Worm (Caenorhabditis elegans) whole organism, young adult: ENCODE data around the gene T23E7.6.

Experiments
- B0261.1 ChIP-seq: sonication (generic microtip); optimal IDR thresholded peaks from 2 replicates; lab custom pipeline; 2016; ENCODE audit warnings: mild to moderate bottlenecking, missing genetic modification characterization, moderate library complexity, missing compliant biosample characterization
- C06A6.2 ChIP-seq: fragments of 200-800 bp; sonication (Bioruptor generic); conservative IDR thresholded peaks from 2 replicates; pipeline ENCODE4 v1.3.6; 2022; ENCODE audit warnings: missing genetic modification characterization, missing compliant biosample characterization
- D2030.7 ChIP-seq: fragments of 200-800 bp; sonication (Bioruptor generic); IDR thresholded peaks from 2 replicates; pipeline ENCODE4 v1.3.6; 2022; ENCODE audit warnings: missing genetic modification reagents, missing genetic modification characterization, missing compliant biosample characterization
- F22D6.2 ChIP-seq: sonication (generic microtip); optimal IDR thresholded peaks from 2 replicates; lab custom pipeline; 2016; ENCODE audit warnings: mild to moderate bottlenecking, missing genetic modification characterization, missing compliant biosample characterization
- F55B11.4 ChIP-seq: sonication (generic microtip); optimal IDR thresholded peaks from 2 replicates; lab custom pipeline; 2016; ENCODE audit warnings: missing compliant biosample characterization, missing genetic modification characterization, borderline replicate concordance; ENCODE audit not compliant: insufficient read depth
- K11D2.4 ChIP-seq: fragments of 200-800 bp; sonication (Bioruptor generic); IDR thresholded peaks from 2 replicates; pipeline ENCODE4 v1.3.6; 2022; ENCODE audit warnings: missing genetic modification reagents, missing genetic modification characterization, missing compliant biosample characterization
- K12H6.12 ChIP-seq: fragments of 200-800 bp; sonication (Bioruptor generic); optimal IDR thresholded peaks from 2 replicates; lab custom pipeline; 2018; ENCODE audit warnings: mild to moderate bottlenecking, missing genetic modification characterization, missing compliant biosample characterization
- T26A5.8 ChIP-seq: sonication (generic microtip); optimal IDR thresholded peaks from 2 replicates; lab custom pipeline; 2016; ENCODE audit warnings: missing genetic modification characterization, missing compliant biosample characterization
- Y53F4B.3 ChIP-seq: fragments of 200-800 bp; sonication (Bioruptor generic); IDR thresholded peaks from 2 replicates; pipeline ENCODE4 v1.3.6; 2022; ENCODE audit warnings: missing genetic modification reagents, missing genetic modification characterization, missing compliant biosample characterization
- Y53G8AR.9 ChIP-seq: fragments of 200-800 bp; sonication (Bioruptor generic); conservative IDR thresholded peaks from 2 replicates; pipeline ENCODE4 v1.3.6; 2022; ENCODE audit warnings: missing genetic modification reagents, missing genetic modification characterization, missing compliant biosample characterization
- Y56A3A.18 ChIP-seq: fragments of 200-800 bp; sonication (Bioruptor generic); IDR thresholded peaks from 2 replicates; pipeline ENCODE4 v1.3.6; 2022; ENCODE audit warnings: missing genetic modification reagents, missing genetic modification characterization, missing compliant biosample characterization
- akir-1 ChIP-seq: fragments of 200-800 bp; sonication (Bioruptor generic); optimal IDR thresholded peaks from 2 replicates; lab custom pipeline; 2018; ENCODE audit warnings: mild to moderate bottlenecking, missing genetic modification characterization, moderate library complexity, missing compliant biosample characterization
- aptf-2 ChIP-seq: fragments of 200-800 bp; sonication (Bioruptor generic); conservative IDR thresholded peaks from 2 replicates; pipeline ENCODE4 v1.3.6; 2022; ENCODE audit warnings: missing genetic modification reagents, missing genetic modification characterization, missing compliant biosample characterization
- aptf-3 ChIP-seq: fragments of 200-800 bp; sonication (Bioruptor generic); IDR thresholded peaks from 2 replicates; pipeline ENCODE4 v1.3.6; 2022; ENCODE audit warnings: missing genetic modification characterization, missing compliant biosample characterization
- attf-5 ChIP-seq: fragments of 200-800 bp; sonication (Bioruptor generic); optimal IDR thresholded peaks from 2 replicates; lab custom pipeline; 2018; ENCODE audit warnings: mild to moderate bottlenecking, missing genetic modification characterization, missing compliant biosample characterization
- cebp-1 ChIP-seq, 2 experiments: fragments of 200-800 bp in 1 of 2; sonication (Bioruptor generic) in 1 of 2; sonication (generic microtip) in 1 of 2; IDR thresholded peaks in 1 of 2; optimal IDR thresholded peaks in 1 of 2; 2 replicates each; pipeline versions ENCODE4 v1.3.6 to Lab custom; 2017 to 2022; ENCODE audit warnings: missing compliant biosample characterization in 2 of 2, missing genetic modification characterization in 2 of 2, mild to moderate bottlenecking in 1 of 2, missing genetic modification reagents in 1 of 2, moderate library complexity in 1 of 2
- ceh-27 ChIP-seq: fragments of 200-800 bp; sonication (Bioruptor generic); optimal IDR thresholded peaks from 2 replicates; lab custom pipeline; 2018; ENCODE audit warnings: mild to moderate bottlenecking, missing genetic modification characterization, moderate library complexity, missing compliant biosample characterization
- chd-7 ChIP-seq: sonication (generic microtip); optimal IDR thresholded peaks from 2 replicates; lab custom pipeline; 2016; ENCODE audit warnings: mild to moderate bottlenecking, missing genetic modification characterization, moderate library complexity, missing compliant biosample characterization
- dpff-1 ChIP-seq: sonication (generic microtip); optimal IDR thresholded peaks from 2 replicates; lab custom pipeline; 2017; ENCODE audit warnings: mild to moderate bottlenecking, missing genetic modification characterization, missing compliant biosample characterization
- efl-1 ChIP-seq: fragments of 150-350 bp; optimal IDR thresholded peaks from 2 replicates; lab custom pipeline; 2014; ENCODE audit warnings: missing biosample characterization, missing genetic modification reagents, missing genetic modification characterization
- egl-18 ChIP-seq: fragments of 200-800 bp; sonication (Bioruptor generic); IDR thresholded peaks from 2 replicates; pipeline ENCODE4 v1.3.6; 2022; ENCODE audit warnings: missing genetic modification reagents, missing genetic modification characterization, missing compliant biosample characterization
- hlh-26 ChIP-seq: fragments of 200-800 bp; sonication (Bioruptor generic); conservative IDR thresholded peaks from 2 replicates; pipeline ENCODE4 v1.3.6; 2022; ENCODE audit warnings: missing genetic modification reagents, missing genetic modification characterization, missing compliant biosample characterization
- hmg-1.2 ChIP-seq: fragments of 200-800 bp; sonication (Bioruptor generic); IDR thresholded peaks from 2 replicates; pipeline ENCODE4 v1.3.6; 2022; ENCODE audit warnings: missing genetic modification reagents, missing genetic modification characterization, missing compliant biosample characterization
- hmg-20 ChIP-seq: fragments of 200-800 bp; sonication (Bioruptor generic); IDR thresholded peaks from 2 replicates; pipeline ENCODE4 v1.3.6; 2022; ENCODE audit warnings: missing genetic modification reagents, missing genetic modification characterization, missing compliant biosample characterization
- let-526 ChIP-seq: fragments of 200-800 bp; sonication (Bioruptor generic); IDR thresholded peaks from 2 replicates; pipeline ENCODE4 v1.3.6; 2022; ENCODE audit warnings: missing genetic modification reagents, missing genetic modification characterization, missing compliant biosample characterization
- lir-1 ChIP-seq: fragments of 200-800 bp; sonication (Bioruptor generic); conservative IDR thresholded peaks from 2 replicates; pipeline ENCODE4 v1.3.6; 2022; ENCODE audit warnings: missing genetic modification reagents, missing genetic modification characterization, missing compliant biosample characterization
- madf-6 ChIP-seq: fragments of 200-800 bp; sonication (Bioruptor generic); IDR thresholded peaks from 2 replicates; pipeline ENCODE4 v1.3.6; 2022; ENCODE audit warnings: missing genetic modification reagents, missing genetic modification characterization, missing compliant biosample characterization
- madf-8 ChIP-seq: fragments of 200-800 bp; sonication (Bioruptor generic); conservative IDR thresholded peaks from 2 replicates; pipeline ENCODE4 v1.3.6; 2022; ENCODE audit warnings: missing genetic modification reagents, missing genetic modification characterization, missing compliant biosample characterization
- mcd-1 ChIP-seq: fragments of 200-800 bp; sonication (Bioruptor generic); IDR thresholded peaks from 2 replicates; pipeline ENCODE4 v1.3.6; 2022; ENCODE audit warnings: missing genetic modification reagents, missing genetic modification characterization, missing compliant biosample characterization
- mxl-1 ChIP-seq: sonication (generic microtip); optimal IDR thresholded peaks from 2 replicates; lab custom pipeline; 2016; ENCODE audit warnings: missing genetic modification characterization, missing compliant biosample characterization
- nfyb-1 ChIP-seq: fragments of 200-800 bp; sonication (Bioruptor generic); IDR thresholded peaks from 2 replicates; pipeline ENCODE4 v1.3.6; 2022; ENCODE audit warnings: missing genetic modification reagents, missing genetic modification characterization, missing compliant biosample characterization
- nhr-120 ChIP-seq: fragments of 200-800 bp; sonication (Bioruptor generic); IDR thresholded peaks from 2 replicates; pipeline ENCODE4 v1.3.6; 2022; ENCODE audit warnings: missing genetic modification characterization, missing compliant biosample characterization
- rec-8 ChIP-seq, 2 experiments: sonication (generic microtip); optimal IDR thresholded peaks; 2 replicates each; lab custom pipeline; 2016; ENCODE audit warnings: mild to moderate bottlenecking in 2 of 2, missing genetic modification characterization in 2 of 2, missing genetic modification reagents in 2 of 2, missing genotype in 2 of 2, missing biosample characterization in 1 of 2, missing compliant biosample characterization in 1 of 2, moderate library complexity in 1 of 2
- rpc-1 ChIP-seq, 2 experiments: fragments of 150-350 bp in 1 of 2; sonication (generic microtip) in 1 of 2; optimal IDR thresholded peaks; 2 replicates each; lab custom pipeline; 2014 to 2018; ENCODE audit warnings: missing biosample characterization in 1 of 2, missing genetic modification characterization in 1 of 2, missing genetic modification reagents in 1 of 2, missing genotype in 1 of 2
- sdz-38 ChIP-seq: sonication (generic microtip); optimal IDR thresholded peaks from 2 replicates; lab custom pipeline; 2016; ENCODE audit warnings: missing genotype, missing genetic modification characterization, missing compliant biosample characterization
- snpc-1.3 ChIP-seq: sonication (generic microtip); optimal IDR thresholded peaks from 2 replicates; lab custom pipeline; 2017; ENCODE audit warnings: missing genetic modification characterization, mild to moderate bottlenecking, missing compliant biosample characterization, antibody characterized with exemption, moderate library complexity, missing genotype, missing genetic modification reagents; ENCODE audit not compliant: insufficient read depth
- snpc-3.4 ChIP-seq: sonication (generic microtip); optimal IDR thresholded peaks from 2 replicates; lab custom pipeline; 2017; ENCODE audit warnings: missing genetic modification characterization, mild to moderate bottlenecking, missing compliant biosample characterization, antibody characterized with exemption, moderate library complexity, missing genotype, missing genetic modification reagents
- somi-1 ChIP-seq: fragments of 200-800 bp; sonication (Bioruptor generic); optimal IDR thresholded peaks from 2 replicates; lab custom pipeline; 2018; ENCODE audit warnings: mild to moderate bottlenecking, missing genetic modification characterization, missing compliant biosample characterization
- unc-130 ChIP-seq: sonication (generic microtip); optimal IDR thresholded peaks from 2 replicates; lab custom pipeline; 2016; ENCODE audit warnings: missing genetic modification reagents, missing genetic modification characterization, missing compliant biosample characterization
- zfh-2 ChIP-seq: fragments of 200-800 bp; sonication (Bioruptor generic); conservative IDR thresholded peaks from 2 replicates; pipeline ENCODE4 v1.3.6; 2022; ENCODE audit warnings: missing genetic modification reagents, missing genetic modification characterization, missing compliant biosample characterization
- zim-3 ChIP-seq: sonication (generic microtip); optimal IDR thresholded peaks from 2 replicates; lab custom pipeline; 2017; ENCODE audit warnings: mild to moderate bottlenecking, missing genetic modification characterization, moderate library complexity, missing compliant biosample characterization
- ztf-25 ChIP-seq: fragments of 200-800 bp; sonication (Bioruptor generic); IDR thresholded peaks from 2 replicates; pipeline ENCODE4 v1.3.6; 2022; ENCODE audit warnings: missing genetic modification reagents, missing genetic modification characterization, missing compliant biosample characterization
- ztf-26 ChIP-seq: sonication (generic microtip); optimal IDR thresholded peaks from 2 replicates; lab custom pipeline; 2017; ENCODE audit warnings: missing genetic modification characterization, missing compliant biosample characterization

The T23E7.6 gene

DNA sequence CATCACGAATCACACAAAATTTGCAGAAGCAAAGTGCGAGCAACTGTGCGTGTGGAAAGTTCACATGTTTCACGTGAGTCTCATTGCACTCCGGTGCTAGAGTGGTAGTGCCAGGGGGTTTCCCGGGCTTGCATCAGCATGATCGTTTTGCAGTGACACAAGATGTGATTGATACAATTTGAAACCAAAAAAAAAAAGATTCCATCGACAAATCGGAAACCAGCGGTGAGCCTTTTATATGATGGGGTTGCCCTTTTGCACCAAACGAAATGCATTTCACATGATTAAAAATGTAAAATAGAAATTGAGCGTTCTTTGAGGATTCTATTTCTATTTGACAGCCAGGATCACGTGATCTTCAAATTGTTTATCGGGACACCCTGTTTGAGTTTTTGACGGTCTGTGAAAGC, 48.3 kb downstream of the T23E7.6 start (continued):
- no peak for TF ChIP-seq efl-1 (GFP tag; lab: Kevin White, UChicago)
- TF ChIP-seq C06A6.2 (GFP tag; lab: Robert Waterston, UW) = no peak
- no peak for TF ChIP-seq F55B11.4 (tag; lab: Kevin White, UChicago)
- TF ChIP-seq nfyb-1 = no peak
- TF ChIP-seq madf-6 (GFP tag; lab: Robert Waterston, UW) = no peak

DNA sequence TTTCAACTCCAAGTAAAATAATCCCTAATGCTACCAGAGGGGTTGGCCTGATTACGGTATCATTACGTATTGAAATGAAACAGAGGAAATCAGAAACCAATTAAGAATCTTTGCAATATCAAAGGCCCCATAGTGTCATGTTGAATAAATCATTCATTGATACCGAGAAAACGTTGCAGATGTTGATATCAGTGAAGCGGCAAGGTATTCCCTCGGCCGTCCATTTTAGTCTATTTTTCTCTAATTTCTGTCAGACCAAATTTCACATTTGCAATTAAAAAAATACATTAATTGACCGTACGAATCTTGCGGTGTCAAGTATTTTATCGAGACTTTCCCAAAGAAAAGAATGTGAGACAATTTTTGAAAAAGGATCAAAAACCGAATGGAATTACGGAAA, 50.4 kb downstream of the T23E7.6 start:
- TF ChIP-seq hlh-26 (GFP tag; lab: Robert Waterston, UW) (no peak), attf-5 (GFP tag; lab: Kevin White, UChicago) (no peak), rpc-1 (optimal IDR thresholded peaks at IDR 0.05; lab: Kevin White, UChicago) (no peak), rpc-1 (tag; optimal IDR thresholded peaks at IDR 0.05; lab: Kevin White, UChicago) (no peak)

DNA sequence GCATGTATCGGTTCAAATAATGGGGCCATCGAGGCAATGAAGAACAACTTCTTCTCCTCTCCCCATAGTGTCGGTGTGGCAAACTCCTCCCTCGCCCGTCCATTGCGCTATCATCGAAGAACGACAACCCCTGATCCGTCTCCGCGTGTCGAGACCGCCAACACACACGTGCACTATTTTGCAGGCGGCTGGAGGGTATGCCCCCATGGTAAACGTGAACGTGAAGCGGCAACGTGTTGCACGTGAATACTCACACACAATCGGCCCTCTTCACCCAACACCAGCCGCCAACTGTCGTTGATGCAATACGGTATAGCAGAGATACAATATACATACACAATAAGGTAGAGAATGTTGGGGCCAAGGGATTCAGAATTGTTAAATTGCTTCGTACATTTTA, 51.4 kb downstream of the T23E7.6 start:
- TF ChIP-seq ztf-25 (GFP tag; lab: Robert Waterston, UW) (no peak), hmg-20 (GFP tag; lab: Robert Waterston, UW) (no peak), sdz-38 (tag; lab: Kevin White, UChicago) (no peak), zim-3 (tag; lab: Kevin White, UChicago) (no peak), K12H6.12 (tag; lab: Kevin White, UChicago) (peak; percentile 4), ceh-27 (GFP tag; lab: Kevin White, UChicago) (peak; percentile 34), let-526 (no peak), nhr-120 (no peak), K11D2.4 (GFP tag; lab: Robert Waterston, UW) (peak; percentile 62), lir-1 (GFP tag; lab: Robert Waterston, UW) (no peak), egl-18 (GFP tag; lab: Robert Waterston, UW) (no peak), snpc-3.4 (tag; lab: Kevin White, UChicago) (no peak), aptf-3 (GFP tag; lab: Robert Waterston, UW) (no peak), madf-6 (GFP tag; lab: Robert Waterston, UW) (no peak), C06A6.2 (GFP tag; lab: Robert Waterston, UW) (no peak), Y56A3A.18 (GFP tag; lab: Robert Waterston, UW) (0 out of 2 replicates have a peak, but pooled peaks have one; percentile 37), dpff-1 (tag; lab: Kevin White, UChicago) (no peak), unc-130 (GFP tag; lab: Kevin White, UChicago) (no peak), somi-1 (peak; percentile 74), hmg-1.2 (0 out of 2 replicates have a peak, but pooled peaks have one; percentile 11), mcd-1 (GFP tag; lab: Robert Waterston, UW) (0 out of 2 replicates have a peak, but pooled peaks have one; percentile 20), rec-8 (tag; optimal IDR thresholded peaks at IDR 0.05; lab: Kevin White, UChicago) (no peak), B0261.1 (tag; lab: Kevin White, UChicago) (no peak), cebp-1 (GFP tag; IDR thresholded peaks at IDR 0.05; lab: Robert Waterston, UW) (no peak), cebp-1 (tag; optimal IDR thresholded peaks at IDR 0.05; lab: Kevin White, UChicago) (peak; percentile 27), chd-7 (tag; lab: Kevin White, UChicago) (peak; percentile 63), ztf-26 (tag; lab: Kevin White, UChicago) (peak; percentile 86), attf-5 (GFP tag; lab: Kevin White, UChicago) (peak; percentile 12), T26A5.8 (tag; lab: Kevin White, UChicago) (no peak), F22D6.2 (tag; lab: Kevin White, UChicago) (no peak), mxl-1 (no peak), madf-8 (GFP tag; lab: Robert Waterston, UW) (no peak), D2030.7 (no peak), snpc-1.3 (tag; lab: Kevin White, UChicago) (no peak), Y53G8AR.9 (GFP tag; lab: Robert Waterston, UW) (no peak), Y53F4B.3 (no peak), rpc-1 (optimal IDR thresholded peaks at IDR 0.05; lab: Kevin White, UChicago) (no peak), rpc-1 (tag; optimal IDR thresholded peaks at IDR 0.05; lab: Kevin White, UChicago) (no peak), zfh-2 (GFP tag; lab: Robert Waterston, UW) (peak; percentile 69), aptf-2 (GFP tag; lab: Robert Waterston, UW) (no peak), akir-1 (GFP tag; lab: Kevin White, UChicago) (peak; percentile 26)
